Fruit fly (Drosophila melanogaster): ENCODE data around the gene prt.
A peak's percentile ranks its signal among the peaks of the same experiment; 100 is the strongest.

Gene prt

dm6 chr3R:23723381-23724034, 24.7 kb upstream of the prt start (continued):
- TF ChIP-seq rgr (GFP tag; optimal IDR thresholded peaks at IDR 0.05) (peak; percentile 15), CG9705 (GFP tag; optimal IDR thresholded peaks at IDR 0.05) (no peak), ey (GFP tag; optimal IDR thresholded peaks at IDR 0.05) (no peak), Mio (GFP tag; optimal IDR thresholded peaks at IDR 0.05) (no peak), Dif (GFP tag; optimal IDR thresholded peaks at IDR 0.05; ENCODE audit: partially characterized antibody) (peak; percentile 74), Hnf4 (GFP tag; optimal IDR thresholded peaks at IDR 0.05) (no peak)

- peak; percentile 18 for TF ChIP-seq Vsx2 (GFP tag; optimal IDR thresholded peaks at IDR 0.05; ENCODE audit: partially characterized antibody)
- TF ChIP-seq jim (GFP tag; optimal IDR thresholded peaks at IDR 0.05), result no peak
- no peak for TF ChIP-seq sage (GFP tag; optimal IDR thresholded peaks at IDR 0.05)
- peak; percentile 50 to 80 for TF ChIP-seq dl (GFP tag; optimal IDR thresholded peaks at IDR 0.05; ENCODE audit: insufficient read depth in 1 of 2, partially characterized antibody in 2 of 2)
- TF ChIP-seq CG9705 (GFP tag; optimal IDR thresholded peaks at IDR 0.05), result peak; percentile 21
- no peak for TF ChIP-seq Rel (GFP tag; optimal IDR thresholded peaks at IDR 0.05)
- peak; percentile 2 for TF ChIP-seq Rel (tag; optimal IDR thresholded peaks at IDR 0.05)
- peak; percentile 69 for TF ChIP-seq brk (GFP tag; optimal IDR thresholded peaks at IDR 0.05)
- TF ChIP-seq Myc (optimal IDR thresholded peaks at IDR 0.05), result no peak
- TF ChIP-seq h (GFP tag; optimal IDR thresholded peaks at IDR 0.05), result peak; percentile 76
- peak; percentile 76 for TF ChIP-seq HLH106 (tag; optimal IDR thresholded peaks at IDR 0.05)
- TF ChIP-seq psq (GFP tag; optimal IDR thresholded peaks at IDR 0.05), result peak; percentile 85
- TF ChIP-seq Hnf4 (GFP tag; optimal IDR thresholded peaks at IDR 0.05), result peak; percentile 52
- peak; percentile 93 for TF ChIP-seq Sp1 (GFP tag; optimal IDR thresholded peaks at IDR 0.05)
- TF ChIP-seq Dif (GFP tag; optimal IDR thresholded peaks at IDR 0.05; ENCODE audit: partially characterized antibody), result peak; percentile 88
- TF ChIP-seq ey (GFP tag; optimal IDR thresholded peaks at IDR 0.05), result peak; percentile 43
- TF ChIP-seq dmrt93B (GFP tag; optimal IDR thresholded peaks at IDR 0.05), result peak; percentile 35
- TF ChIP-seq woc (GFP tag; optimal IDR thresholded peaks at IDR 0.05), result peak; percentile 53
- no peak for TF ChIP-seq Dfd (GFP tag; optimal IDR thresholded peaks at IDR 0.05)
- TF ChIP-seq rgr (GFP tag; optimal IDR thresholded peaks at IDR 0.05), result peak; percentile 85
- peak in 1 of 2 experiments; percentile 91 for TF ChIP-seq foxo (GFP tag; optimal IDR thresholded peaks at IDR 0.05)
- TF ChIP-seq tai (GFP tag; optimal IDR thresholded peaks at IDR 0.05), result peak; percentile 7
- TF ChIP-seq CrebA (GFP tag; optimal IDR thresholded peaks at IDR 0.05; ENCODE audit: borderline replicate concordance), result no peak
- TF ChIP-seq Jra (GFP tag; optimal IDR thresholded peaks at IDR 0.05), result no peak
- peak; percentile 91 for TF ChIP-seq OdsH (GFP tag; optimal IDR thresholded peaks at IDR 0.05)
- TF ChIP-seq fru (GFP tag; optimal IDR thresholded peaks at IDR 0.05), result peak; percentile 81
- no peak for TF ChIP-seq lola (GFP tag; optimal IDR thresholded peaks at IDR 0.05)
Measured at dm6 chr3R:23722680-23723372, 24.0 kb upstream of the prt start, which contains the start of gene CG10365. TSS of gene CG10365 (plus strand) at chr3R:23723331.

dm6 chr3R:23721936-23722335, 23.1 kb upstream of the prt start:
- TF ChIP-seq N (GFP tag; optimal IDR thresholded peaks at IDR 0.05) (no peak), Hnf4 (GFP tag; optimal IDR thresholded peaks at IDR 0.05) (peak; percentile 23), Myc (optimal IDR thresholded peaks at IDR 0.05) (no peak), GATAd (GFP tag; optimal IDR thresholded peaks at IDR 0.05) (no peak), psq (GFP tag; optimal IDR thresholded peaks at IDR 0.05) (no peak), lola (GFP tag; optimal IDR thresholded peaks at IDR 0.05) (no peak), rgr (GFP tag; optimal IDR thresholded peaks at IDR 0.05) (peak; percentile 17), dmrt93B (GFP tag; optimal IDR thresholded peaks at IDR 0.05) (peak; percentile 25), fru (GFP tag; optimal IDR thresholded peaks at IDR 0.05) (peak; percentile 30), Vsx2 (GFP tag; optimal IDR thresholded peaks at IDR 0.05; ENCODE audit: partially characterized antibody) (peak; percentile 1), sage (GFP tag; optimal IDR thresholded peaks at IDR 0.05) (no peak), Dfd (GFP tag; optimal IDR thresholded peaks at IDR 0.05) (no peak), Hr83 (GFP tag; optimal IDR thresholded peaks at IDR 0.05; ENCODE audit: poor library complexity, severe bottlenecking) (no peak), HLH106 (tag; optimal IDR thresholded peaks at IDR 0.05) (peak; percentile 39), OdsH (GFP tag; optimal IDR thresholded peaks at IDR 0.05) (no peak), dl (GFP tag; optimal IDR thresholded peaks at IDR 0.05; ENCODE audit: insufficient read depth in 1 of 2, partially characterized antibody in 2 of 2) (no peak), dsf (GFP tag; optimal IDR thresholded peaks at IDR 0.05; ENCODE audit: borderline replicate concordance) (no peak), Dif (GFP tag; optimal IDR thresholded peaks at IDR 0.05; ENCODE audit: partially characterized antibody) (no peak), brk (GFP tag; optimal IDR thresholded peaks at IDR 0.05) (peak; percentile 44), Jra (GFP tag; optimal IDR thresholded peaks at IDR 0.05) (no peak), CG9705 (GFP tag; optimal IDR thresholded peaks at IDR 0.05) (peak; percentile 8), Rel (GFP tag; optimal IDR thresholded peaks at IDR 0.05) (no peak), Rel (tag; optimal IDR thresholded peaks at IDR 0.05) (no peak), ey (GFP tag; optimal IDR thresholded peaks at IDR 0.05) (no peak), jim (GFP tag; optimal IDR thresholded peaks at IDR 0.05) (no peak), tai (GFP tag; optimal IDR thresholded peaks at IDR 0.05) (no peak), foxo (GFP tag; optimal IDR thresholded peaks at IDR 0.05) (peak in 1 of 2 experiments; percentile 49), Sp1 (GFP tag; optimal IDR thresholded peaks at IDR 0.05) (no peak), usp (GFP tag; optimal IDR thresholded peaks at IDR 0.05) (no peak), CG32264 (GFP tag; optimal IDR thresholded peaks at IDR 0.05) (no peak), h (GFP tag; optimal IDR thresholded peaks at IDR 0.05) (peak; percentile 41), sv (GFP tag; optimal IDR thresholded peaks at IDR 0.05) (no peak), Hr78 (GFP tag; optimal IDR thresholded peaks at IDR 0.05) (no peak), Abd-B (GFP tag; optimal IDR thresholded peaks at IDR 0.05) (no peak), CrebA (GFP tag; optimal IDR thresholded peaks at IDR 0.05; ENCODE audit: borderline replicate concordance) (peak; percentile 6), pan (optimal IDR thresholded peaks at IDR 0.05) (no peak), woc (GFP tag; optimal IDR thresholded peaks at IDR 0.05) (no peak), br (GFP tag; optimal IDR thresholded peaks at IDR 0.05) (no peak), Mio (GFP tag; optimal IDR thresholded peaks at IDR 0.05) (no peak)
